Worm (Caenorhabditis elegans): ENCODE data around the gene swan-2.

Gene swan-2

DNA sequence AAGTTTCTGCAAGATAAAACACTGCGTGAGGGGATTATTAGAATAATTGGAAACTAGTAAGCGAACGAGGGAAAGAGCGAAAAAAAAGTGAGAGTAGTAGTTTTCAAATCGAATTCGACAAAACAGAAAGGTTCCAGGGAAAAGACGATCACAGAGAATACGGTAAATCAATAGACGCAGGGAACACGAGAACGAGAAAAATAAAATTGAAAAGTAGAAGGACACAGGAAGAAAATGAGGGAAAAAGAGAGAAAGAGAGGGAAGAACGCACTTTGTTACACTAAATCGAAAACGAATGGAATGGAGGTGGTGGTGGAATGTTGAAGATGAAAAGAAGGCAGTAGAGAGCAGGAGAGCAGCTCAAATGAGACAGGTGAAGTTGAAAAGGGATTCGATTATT lies 3.2 kb upstream of the swan-2 start, which contains the start of gene swan-1:
TSS of gene swan-1 (minus strand) at position 6 of the 400 bp plus-strand sequence.
- no peak for TF ChIP-seq unc-62 (GFP tag; optimal IDR thresholded peaks at IDR 0.05)

- TF ChIP-seq unc-62 (GFP tag; optimal IDR thresholded peaks at IDR 0.05), result no peak
Measured at ce11 chrV:13799190-13799589, 4.9 kb downstream of the swan-2 start.

ce11 chrV:13796246-13796776 lies 7.8 kb downstream of the swan-2 start, which contains the start of gene twk-32:
Gene twk-32, plus strand, starts transcription at chrV:13796641.
- TF ChIP-seq unc-62 (GFP tag; optimal IDR thresholded peaks at IDR 0.05), result no peak

ce11 chrV:13794046-13794445 lies 10.0 kb downstream of the swan-2 start:
- TF ChIP-seq unc-62 (GFP tag; optimal IDR thresholded peaks at IDR 0.05), result no peak

- no peak for TF ChIP-seq unc-62 (GFP tag; optimal IDR thresholded peaks at IDR 0.05)
Measured at ce11 chrV:13790557-13790956, 13.5 kb downstream of the swan-2 start.

ce11 chrV:13790117-13790516 lies 14.0 kb downstream of the swan-2 start:
- no peak for TF ChIP-seq unc-62 (GFP tag; optimal IDR thresholded peaks at IDR 0.05)

ce11 chrV:13789362-13789761 lies 14.7 kb downstream of the swan-2 start:
- no peak for TF ChIP-seq unc-62 (GFP tag; optimal IDR thresholded peaks at IDR 0.05)

- no peak for TF ChIP-seq unc-62 (GFP tag; optimal IDR thresholded peaks at IDR 0.05)
Measured at ce11 chrV:13787948-13788681, 16.0 kb downstream of the swan-2 start.

- TF ChIP-seq unc-62 (GFP tag; optimal IDR thresholded peaks at IDR 0.05), result no peak
Measured at ce11 chrV:13787225-13787898, 16.7 kb downstream of the swan-2 start, which contains the start of the genes F53C11.4 and F53C11.5. Gene F53C11.4, minus strand, starts transcription at chrV:13787352. Gene F53C11.5, plus strand, starts transcription at chrV:13787549.

DNA sequence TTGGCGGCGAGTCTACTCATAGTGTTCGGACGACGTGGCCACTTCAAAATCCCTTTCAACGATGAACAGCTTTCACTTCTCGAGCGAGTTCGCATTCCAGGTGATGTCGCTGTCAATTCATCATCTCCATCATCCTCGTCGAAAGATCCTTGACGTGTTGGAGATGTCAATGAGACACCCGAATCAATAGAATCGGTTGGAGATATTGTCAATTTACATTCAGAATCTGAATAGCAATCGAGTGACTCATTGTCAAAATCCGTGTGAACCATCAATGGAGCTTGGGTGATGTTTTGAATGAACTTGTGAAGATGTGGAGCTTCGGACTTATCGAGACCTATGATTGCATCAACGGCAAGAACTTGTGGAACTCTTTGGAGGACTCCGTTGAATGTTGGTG lies 18.3 kb downstream of the swan-2 start:
- TF ChIP-seq unc-62 (GFP tag; optimal IDR thresholded peaks at IDR 0.05), result no peak

- TF ChIP-seq unc-62 (GFP tag; optimal IDR thresholded peaks at IDR 0.05), result no peak
Measured at ce11 chrV:13782190-13782589, 21.9 kb downstream of the swan-2 start, which contains the start of gene decr-1.1. Gene decr-1.1, plus strand, starts transcription at chrV:13782399.

DNA sequence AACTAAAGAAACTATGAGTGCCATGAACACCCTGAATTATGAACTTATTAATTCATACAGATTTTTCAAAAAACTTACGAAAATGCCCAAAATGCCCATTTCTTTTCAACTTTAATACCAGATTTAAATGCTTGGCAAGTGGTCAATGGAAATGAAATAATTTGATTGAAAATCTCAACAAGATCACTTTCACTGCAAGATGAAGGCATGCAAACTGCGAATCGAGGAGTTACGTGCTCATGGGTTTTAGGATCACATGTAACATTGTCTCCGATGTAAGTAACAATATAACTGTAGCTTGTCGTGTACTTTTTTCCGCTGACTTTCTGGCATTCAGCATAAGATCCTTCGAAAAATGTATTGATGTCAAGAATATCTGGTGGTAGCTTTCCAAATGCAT lies 23.2 kb downstream of the swan-2 start:
- no peak for TF ChIP-seq unc-62 (GFP tag; optimal IDR thresholded peaks at IDR 0.05)

ce11 chrV:13777857-13778256 lies 26.2 kb downstream of the swan-2 start, which contains the start of gene F53C11.9:
Gene F53C11.9, plus strand, starts transcription at chrV:13778015.
- no peak for TF ChIP-seq unc-62 (GFP tag; optimal IDR thresholded peaks at IDR 0.05)

- TF ChIP-seq unc-62 (GFP tag; optimal IDR thresholded peaks at IDR 0.05), result no peak
Measured at ce11 chrV:13775529-13775928, 28.6 kb downstream of the swan-2 start, which contains the start of gene F53C11.1. Gene F53C11.1, plus strand, starts transcription at chrV:13775796.

- TF ChIP-seq unc-62 (GFP tag; optimal IDR thresholded peaks at IDR 0.05), result no peak
Measured at ce11 chrV:13771209-13771608, 32.9 kb downstream of the swan-2 start, which contains the start of gene F20G2.5. Gene F20G2.5, plus strand, starts transcription at chrV:13771509.

- TF ChIP-seq unc-62 (GFP tag; optimal IDR thresholded peaks at IDR 0.05), result no peak
Measured at ce11 chrV:13768941-13769436, 35.1 kb downstream of the swan-2 start, which contains the start of gene nas-24. Gene nas-24, plus strand, starts transcription at chrV:13769386.

Data from whole organism, dauer.